Fruit fly (Drosophila melanogaster) whole organism, embryonic: ENCODE measurements around the gene CG43249.

Experiments
- Aef1 ChIP-seq: fragments of 200-800 bp; sonication (Bioruptor generic); IDR thresholded peaks from 3 replicates; pipeline ENCODE4 v1.3.6; 2022; ENCODE audit warnings: missing biosample characterization, missing genetic modification characterization
- B-H2 ChIP-seq: fragments of 200-800 bp; sonication (Bioruptor generic); optimal IDR thresholded peaks from 2 replicates; lab custom pipeline; 2018; ENCODE audit warnings: missing biosample characterization, mild to moderate bottlenecking, missing genetic modification characterization
- Bdp1 ChIP-seq: fragments of 200-800 bp; sonication (Bioruptor generic); optimal IDR thresholded peaks from 3 replicates; lab custom pipeline; 2016; ENCODE audit warnings: missing biosample characterization, missing genetic modification characterization
- CG10366 ChIP-seq: fragments of 200-800 bp; sonication (Bioruptor generic); IDR thresholded peaks from 2 replicates; pipeline ENCODE4 v1.3.6; 2022; ENCODE audit warnings: missing biosample characterization, missing genetic modification characterization
- CG13287 ChIP-seq: fragments of 200-800 bp; sonication (Bioruptor generic); IDR thresholded peaks from 2 replicates; pipeline ENCODE4 v1.3.6; 2022; ENCODE audit warnings: missing biosample characterization, missing genetic modification characterization; ENCODE audit not compliant: partially characterized antibody
- CG16815 ChIP-seq: fragments of 200-800 bp; sonication (Bioruptor generic); optimal IDR thresholded peaks from 3 replicates; lab custom pipeline; 2017; ENCODE audit warnings: missing biosample characterization, mild to moderate bottlenecking, missing genetic modification characterization
- CG17612 ChIP-seq: fragments of 200-800 bp; sonication (Bioruptor generic); IDR thresholded peaks from 2 replicates; pipeline ENCODE4 v1.3.6; 2022; ENCODE audit warnings: missing biosample characterization, missing genetic modification characterization
- CG2199 ChIP-seq: fragments of 200-800 bp; sonication (Bioruptor generic); IDR thresholded peaks from 3 replicates; pipeline ENCODE4 v1.3.6; 2022; ENCODE audit warnings: missing biosample characterization, missing genetic modification characterization
- CG2875 ChIP-seq: fragments of 200-800 bp; sonication (Bioruptor generic); optimal IDR thresholded peaks from 2 replicates; lab custom pipeline; 2017; ENCODE audit warnings: missing biosample characterization, mild to moderate bottlenecking, missing genetic modification characterization, missing genetic modification reagents
- CG34422 ChIP-seq: fragments of 200-800 bp; sonication (Bioruptor generic); IDR thresholded peaks from 3 replicates; pipeline ENCODE4 v1.3.6; 2022; ENCODE audit warnings: missing biosample characterization, missing genetic modification characterization
- CG43689 ChIP-seq: fragments of 200-800 bp; sonication (Bioruptor generic); IDR thresholded peaks from 2 replicates; pipeline ENCODE4 v1.3.6; 2022; ENCODE audit warnings: missing biosample characterization, missing genetic modification characterization
- CG4617 ChIP-seq: fragments of 200-800 bp; sonication (Bioruptor generic); optimal IDR thresholded peaks from 3 replicates; lab custom pipeline; 2016; ENCODE audit warnings: missing biosample characterization, missing genetic modification characterization, borderline replicate concordance
- CG6175 ChIP-seq: fragments of 200-800 bp; sonication (Bioruptor generic); IDR thresholded peaks from 3 replicates; pipeline ENCODE4 v1.3.6; 2022; ENCODE audit warnings: missing biosample characterization, missing genetic modification characterization
- CG6791 ChIP-seq: fragments of 200-800 bp; sonication (Bioruptor generic); IDR thresholded peaks from 3 replicates; pipeline ENCODE4 v1.3.6; 2022; ENCODE audit warnings: missing biosample characterization, missing genetic modification characterization; ENCODE audit not compliant: partially characterized antibody
- CG7963 ChIP-seq: fragments of 200-800 bp; sonication (Bioruptor generic); IDR thresholded peaks from 3 replicates; pipeline ENCODE4 v1.3.6; 2022; ENCODE audit warnings: missing biosample characterization, missing genetic modification characterization; ENCODE audit not compliant: partially characterized antibody
- Dfd ChIP-seq, 2 experiments: fragments of >200 bp; optimal IDR thresholded peaks; 2 replicates each; lab custom pipeline; 2017; ENCODE audit warnings: missing biosample characterization in 2 of 2, missing genetic modification characterization in 2 of 2
- Dp ChIP-seq: fragments of 200-800 bp; sonication (Bioruptor generic); optimal IDR thresholded peaks from 2 replicates; lab custom pipeline; 2018; ENCODE audit warnings: missing biosample characterization, mild to moderate bottlenecking, missing genetic modification characterization, moderate library complexity
- Dref ChIP-seq: fragments of 200-800 bp; sonication (Bioruptor generic); IDR thresholded peaks from 2 replicates; pipeline ENCODE4 v1.3.6; 2022; ENCODE audit warnings: missing biosample characterization, missing genetic modification characterization
- E2f2 ChIP-seq: fragments of 200-800 bp; sonication (Bioruptor generic); IDR thresholded peaks from 2 replicates; pipeline ENCODE4 v1.3.6; 2022; ENCODE audit warnings: missing biosample characterization, missing genetic modification characterization
- Ets97D ChIP-seq: fragments of 200-800 bp; sonication (Bioruptor generic); optimal IDR thresholded peaks from 3 replicates; lab custom pipeline; 2016; ENCODE audit warnings: missing biosample characterization, missing genetic modification characterization
- H15 ChIP-seq: fragments of 200-800 bp; sonication (Bioruptor generic); IDR thresholded peaks from 3 replicates; pipeline ENCODE4 v1.3.6; 2022; ENCODE audit warnings: missing biosample characterization, missing genetic modification characterization
- HHEX ChIP-seq: fragments of 200-800 bp; sonication (Bioruptor generic); optimal IDR thresholded peaks from 3 replicates; lab custom pipeline; 2017; ENCODE audit warnings: missing biosample characterization, mild to moderate bottlenecking, missing genetic modification characterization, missing genetic modification reagents
- Hsf ChIP-seq: fragments of 200-800 bp; sonication (Bioruptor generic); optimal IDR thresholded peaks from 3 replicates; lab custom pipeline; 2016; ENCODE audit warnings: missing biosample characterization, missing genetic modification characterization
- MESR4 ChIP-seq: fragments of 200-800 bp; sonication (Bioruptor generic); optimal IDR thresholded peaks from 2 replicates; lab custom pipeline; 2018; ENCODE audit warnings: missing biosample characterization, mild to moderate bottlenecking, missing genetic modification characterization, moderate library complexity
- Max ChIP-seq: fragments of 200-800 bp; sonication (Bioruptor generic); optimal IDR thresholded peaks from 2 replicates; lab custom pipeline; 2016; ENCODE audit warnings: missing biosample characterization, mild to moderate bottlenecking, missing genetic modification characterization
- Med ChIP-seq: fragments of 200-800 bp; sonication (Bioruptor generic); peaks from one replicate; lab custom pipeline; 2016; ENCODE audit warnings: missing biosample characterization, missing genetic modification characterization, mild to moderate bottlenecking, inconsistent platforms, moderate library complexity
- Myb ChIP-seq: fragments of 200-800 bp; sonication (Bioruptor generic); optimal IDR thresholded peaks from 2 replicates; lab custom pipeline; 2016; ENCODE audit warnings: missing biosample characterization, missing genetic modification characterization
- Oli ChIP-seq: fragments of 200-800 bp; sonication (Bioruptor generic); optimal IDR thresholded peaks from 2 replicates; lab custom pipeline; 2018; ENCODE audit warnings: missing biosample characterization, mild to moderate bottlenecking, missing genetic modification characterization, moderate library complexity
- PHDP ChIP-seq: fragments of 200-800 bp; sonication (Bioruptor generic); optimal IDR thresholded peaks from 3 replicates; lab custom pipeline; 2018; ENCODE audit warnings: missing biosample characterization, mild to moderate bottlenecking, missing genetic modification characterization, moderate library complexity
- Poxn ChIP-seq: fragments of 200-800 bp; sonication (Bioruptor generic); IDR thresholded peaks from 2 replicates; pipeline ENCODE4 v1.3.6; 2022; ENCODE audit warnings: missing biosample characterization, missing genetic modification characterization
- Scr ChIP-seq: fragments of 200-800 bp; sonication (Bioruptor generic); IDR thresholded peaks from 2 replicates; pipeline ENCODE4 v1.3.6; 2022; ENCODE audit warnings: missing biosample characterization, missing genetic modification characterization; ENCODE audit not compliant: partially characterized antibody
- amos ChIP-seq: fragments of 200-800 bp; sonication (Bioruptor generic); IDR thresholded peaks from 2 replicates; pipeline ENCODE4 v1.3.6; 2022; ENCODE audit warnings: missing biosample characterization, missing genetic modification characterization; ENCODE audit not compliant: partially characterized antibody
- aop ChIP-seq: fragments of 200-800 bp; sonication (Bioruptor generic); IDR thresholded peaks from 2 replicates; pipeline ENCODE4 v1.3.6; 2022; ENCODE audit warnings: missing biosample characterization, missing genetic modification characterization
- crp ChIP-seq, 2 experiments: fragments of 200-800 bp; sonication (Bioruptor generic); optimal IDR thresholded peaks; 2 replicates in 1 of 2; 3 replicates in 1 of 2; lab custom pipeline; 2017; ENCODE audit warnings: missing biosample characterization in 2 of 2, missing genetic modification characterization in 2 of 2, mild to moderate bottlenecking in 1 of 2, moderate library complexity in 1 of 2
- gsb-n ChIP-seq: fragments of 200-800 bp; sonication (Bioruptor generic); optimal IDR thresholded peaks from 3 replicates; lab custom pipeline; 2018; ENCODE audit warnings: missing biosample characterization, mild to moderate bottlenecking, missing genetic modification characterization
- jigr1 ChIP-seq: fragments of 200-800 bp; sonication (Bioruptor generic); IDR thresholded peaks from 3 replicates; pipeline ENCODE4 v1.3.6; 2022; ENCODE audit warnings: missing biosample characterization, missing genetic modification characterization
- nmo ChIP-seq: fragments of 200-800 bp; sonication (Bioruptor generic); optimal IDR thresholded peaks from 2 replicates; lab custom pipeline; 2018; ENCODE audit warnings: missing biosample characterization, mild to moderate bottlenecking, missing genetic modification characterization, moderate library complexity
- row ChIP-seq: fragments of 200-800 bp; sonication (Bioruptor generic); IDR thresholded peaks from 3 replicates; pipeline ENCODE4 v1.3.6; 2022; ENCODE audit warnings: missing biosample characterization, missing genetic modification characterization
- scrt ChIP-seq: fragments of 200-800 bp; sonication (Bioruptor generic); optimal IDR thresholded peaks from 2 replicates; lab custom pipeline; 2018; ENCODE audit warnings: missing biosample characterization, mild to moderate bottlenecking, missing genetic modification characterization, moderate library complexity
- slbo ChIP-seq: fragments of 200-800 bp; sonication (Bioruptor generic); IDR thresholded peaks from 2 replicates; pipeline ENCODE4 v1.3.6; 2022; ENCODE audit warnings: missing biosample characterization, missing genetic modification characterization
- sqz ChIP-seq: fragments of 200-800 bp; sonication (Bioruptor generic); optimal IDR thresholded peaks from 3 replicates; lab custom pipeline; 2018; ENCODE audit warnings: missing biosample characterization, mild to moderate bottlenecking, missing genetic modification characterization
- sr ChIP-seq: fragments of 200-800 bp; sonication (Bioruptor generic); IDR thresholded peaks from 3 replicates; pipeline ENCODE4 v1.3.6; 2022; ENCODE audit warnings: missing biosample characterization, missing genetic modification characterization
- tio ChIP-seq: fragments of 200-800 bp; sonication (Bioruptor generic); optimal IDR thresholded peaks from 2 replicates; lab custom pipeline; 2017; ENCODE audit warnings: missing biosample characterization, missing genetic modification characterization, inconsistent platforms
- tll ChIP-seq, 2 experiments: fragments of 200-800 bp in 1 of 2; fragments of >200 bp in 1 of 2; sonication (Bioruptor generic) in 1 of 2; optimal IDR thresholded peaks; 2 replicates each; lab custom pipeline; 2017 to 2019; ENCODE audit warnings: missing biosample characterization in 2 of 2, missing genetic modification characterization in 2 of 2, mild to moderate bottlenecking in 1 of 2, moderate library complexity in 1 of 2
- twi ChIP-seq: fragments of 200-800 bp; optimal IDR thresholded peaks from 2 replicates; lab custom pipeline; 2019; ENCODE audit warnings: missing biosample characterization, mild to moderate bottlenecking, missing genetic modification characterization, moderate library complexity
- vvl ChIP-seq: fragments of 200-800 bp; sonication (Bioruptor generic); IDR thresholded peaks from 2 replicates; pipeline ENCODE4 v1.3.6; 2022; ENCODE audit warnings: missing biosample characterization, missing genetic modification characterization

Gene CG43249

DNA sequence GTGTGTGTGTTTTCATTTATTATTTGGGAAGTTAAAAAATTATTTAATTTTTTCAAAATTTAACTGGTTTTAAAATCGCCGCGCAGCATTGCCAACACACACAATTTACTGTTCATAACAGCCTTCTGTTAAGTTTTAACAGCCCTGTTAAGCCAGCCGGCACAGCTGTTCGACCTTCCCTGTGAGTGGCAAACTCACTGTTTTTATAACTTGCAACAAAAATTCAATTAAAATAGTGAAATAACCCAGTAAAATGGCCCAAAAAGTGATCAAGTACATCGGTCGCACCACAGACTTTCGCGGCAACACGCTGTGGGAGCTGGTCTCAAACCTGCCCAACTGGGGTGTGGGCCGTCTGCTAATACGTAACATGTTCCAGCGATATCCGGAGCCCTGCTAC lies 43.8 kb downstream of the CG43249 start, which contains the start of gene mRpS34 (continued):
- TF ChIP-seq gsb-n (tag; lab: Kevin White, UChicago) (no peak), tio (GFP tag; lab: Kevin White, UChicago) (no peak), CG16815 (GFP tag; lab: Kevin White, UChicago) (no peak), Oli (no peak), Hsf (GFP tag; lab: Kevin White, UChicago) (no peak), sr (no peak), Myb (GFP tag; lab: Kevin White, UChicago) (peak; percentile 89), jigr1 (GFP tag; lab: Robert Waterston, UW) (no peak)
- TF ChIP-seq, all 482 proteins: peak for 19

DNA sequence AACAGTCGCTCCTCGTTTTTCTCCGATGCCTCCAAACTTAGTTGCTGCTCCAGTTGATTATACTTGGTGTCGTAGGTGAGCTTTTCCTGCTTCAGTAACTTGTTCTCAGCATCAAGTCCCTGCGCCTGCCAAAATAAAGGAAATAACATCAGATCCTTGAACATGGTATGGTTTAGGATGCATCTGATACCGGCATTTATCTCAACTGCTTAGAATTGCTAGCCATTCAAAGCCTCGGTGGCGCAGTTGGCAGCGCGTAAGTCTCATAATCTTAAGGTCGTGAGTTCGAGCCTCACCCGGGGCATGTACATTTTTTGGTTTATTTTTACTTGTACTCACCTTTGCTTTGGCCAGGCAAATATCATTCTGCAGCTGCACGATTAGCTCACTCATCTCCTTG lies 45.6 kb downstream of the CG43249 start:
- TF ChIP-seq Med (peak; percentile 5), twi (tag; lab: Kevin White, UChicago) (no peak), Bdp1 (GFP tag; lab: Kevin White, UChicago) (peak; percentile 95), Max (GFP tag; lab: Kevin White, UChicago) (no peak), CG6791 (0 out of 3 replicates have a peak, but pooled peaks have one; percentile 43), CG7963 (GFP tag; lab: Robert Waterston, UW) (0 out of 3 replicates have a peak, but pooled peaks have one; percentile 8)
- TF ChIP-seq, all 482 proteins: peak for 4

DNA sequence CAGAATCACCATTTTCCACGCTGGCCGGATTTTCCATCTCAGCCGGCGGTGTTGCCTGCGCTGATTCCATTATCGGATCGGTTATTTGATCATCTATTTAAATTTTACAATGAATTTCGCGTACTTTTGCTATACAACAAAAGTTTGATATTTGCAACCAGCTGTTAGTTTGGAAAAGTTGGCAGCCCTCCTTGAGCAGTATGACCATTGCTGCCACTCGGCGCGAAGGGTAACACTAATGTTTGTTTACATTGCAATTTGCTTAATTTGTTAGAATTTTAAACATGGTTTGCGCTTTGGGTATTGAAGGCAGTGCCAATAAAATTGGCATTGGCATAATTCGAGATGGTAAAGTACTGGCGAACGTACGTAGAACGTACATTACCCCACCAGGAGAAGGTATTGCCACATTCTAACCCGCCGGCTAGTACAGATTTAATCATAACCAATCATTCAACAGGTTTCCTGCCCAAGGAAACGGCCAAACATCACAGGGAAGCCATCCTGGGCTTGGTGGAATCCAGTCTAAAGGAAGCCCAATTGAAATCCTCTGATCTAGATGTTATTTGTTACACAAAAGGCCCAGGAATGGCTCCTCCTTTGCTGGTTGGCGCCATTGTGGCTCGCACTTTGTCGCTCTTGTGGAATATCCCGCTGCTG lies 47.8 kb downstream of the CG43249 start, which contains the start of the genes Golgin104 and Tcs3:
Golgin104 (minus strand) TSS at position 182 of the 660 bp plus-strand sequence.
Tcs3 (plus strand) TSS at position 222 of the 660 bp plus-strand sequence.
- TF ChIP-seq H15 (GFP tag; lab: Robert Waterston, UW) (no peak), row (GFP tag; lab: Robert Waterston, UW) (peak; percentile 39; the same call in 1 of the 3 replicates), slbo (no peak), Dp (GFP tag; lab: Kevin White, UChicago) (peak; percentile 45), tll (GFP tag; optimal IDR thresholded peaks at IDR 0.05; lab: Kevin White, UChicago) (peak in 1 of 2 experiments; percentile 7), Med (peak; percentile 63), Dfd (GFP tag; optimal IDR thresholded peaks at IDR 0.05; lab: Kevin White, UChicago) (no peak), Scr (GFP tag; lab: Robert Waterston, UW) (peak; percentile 38; the same call in 1 of the 2 replicates), amos (GFP tag; lab: Robert Waterston, UW) (no peak), CG6175 (no peak), Dref (GFP tag; lab: Robert Waterston, UW) (no peak), crp (GFP tag; optimal IDR thresholded peaks at IDR 0.05; lab: Kevin White, UChicago) (peak; percentile 91 to 96), scrt (GFP tag; lab: Kevin White, UChicago) (peak; percentile 92), sqz (no peak), CG43689 (no peak), CG13287 (GFP tag; lab: Robert Waterston, UW) (peak; percentile 49; the same call in 1 of the 2 replicates), CG10366 (GFP tag; lab: Robert Waterston, UW) (no peak), Aef1 (GFP tag; lab: Robert Waterston, UW) (no peak), Poxn (GFP tag; lab: Robert Waterston, UW) (no peak), HHEX (GFP tag; lab: Kevin White, UChicago) (no peak), nmo (peak; percentile 8), CG2875 (no peak), CG4617 (GFP tag; lab: Kevin White, UChicago) (peak; percentile 82), MESR4 (GFP tag; lab: Kevin White, UChicago) (peak; percentile 56), aop (GFP tag; lab: Robert Waterston, UW) (no peak), CG2199 (GFP tag; lab: Robert Waterston, UW) (no peak), CG34422 (GFP tag; lab: Robert Waterston, UW) (peak; percentile 49; the same call in 1 of the 3 replicates), E2f2 (GFP tag; lab: Robert Waterston, UW) (peak; percentile 59), Ets97D (peak; percentile 26), vvl (GFP tag; lab: Robert Waterston, UW) (peak; percentile 19; the same call in 1 of the 2 replicates), CG17612 (GFP tag; lab: Robert Waterston, UW) (no peak), PHDP (no peak), B-H2 (GFP tag; lab: Kevin White, UChicago) (no peak)
